Worm (Caenorhabditis elegans) whole organism, young adult: ENCODE measurements around the gene tbc-6.
A peak's percentile ranks its signal among the peaks of the same experiment; 100 is the strongest.

Source experiments
- F39B2.1 ChIP-seq: fragments of 200-800 bp; sonication (Bioruptor generic); IDR thresholded peaks from 2 replicates; pipeline ENCODE4 v1.3.6; 2022; ENCODE audit warnings: missing genetic modification reagents, missing genetic modification characterization, missing compliant biosample characterization
- F57A8.1 ChIP-seq: fragments of 200-800 bp; sonication (Bioruptor generic); optimal IDR thresholded peaks from 2 replicates; lab custom pipeline; 2018; ENCODE audit warnings: mild to moderate bottlenecking, missing genetic modification characterization, moderate library complexity, missing compliant biosample characterization
- T07F8.4 ChIP-seq: sonication (generic microtip); optimal IDR thresholded peaks from 2 replicates; lab custom pipeline; 2016; ENCODE audit warnings: mild to moderate bottlenecking, missing genetic modification characterization, moderate library complexity, missing compliant biosample characterization
- attf-5 ChIP-seq: fragments of 200-800 bp; sonication (Bioruptor generic); optimal IDR thresholded peaks from 2 replicates; lab custom pipeline; 2018; ENCODE audit warnings: mild to moderate bottlenecking, missing genetic modification characterization, missing compliant biosample characterization
- bed-1 ChIP-seq: fragments of 200-800 bp; sonication (Bioruptor generic); IDR thresholded peaks from 2 replicates; pipeline ENCODE4 v1.3.6; 2022; ENCODE audit warnings: missing genetic modification reagents, missing genetic modification characterization, missing compliant biosample characterization
- cebp-1 ChIP-seq, 2 experiments: fragments of 200-800 bp in 1 of 2; sonication (Bioruptor generic) in 1 of 2; sonication (generic microtip) in 1 of 2; IDR thresholded peaks in 1 of 2; optimal IDR thresholded peaks in 1 of 2; 2 replicates each; pipeline versions ENCODE4 v1.3.6 to Lab custom; 2017 to 2022; ENCODE audit warnings: missing compliant biosample characterization in 2 of 2, missing genetic modification characterization in 2 of 2, mild to moderate bottlenecking in 1 of 2, missing genetic modification reagents in 1 of 2, moderate library complexity in 1 of 2
- ceh-27 ChIP-seq: fragments of 200-800 bp; sonication (Bioruptor generic); optimal IDR thresholded peaks from 2 replicates; lab custom pipeline; 2018; ENCODE audit warnings: mild to moderate bottlenecking, missing genetic modification characterization, moderate library complexity, missing compliant biosample characterization
- ceh-79 ChIP-seq: sonication (generic microtip); optimal IDR thresholded peaks from 2 replicates; lab custom pipeline; 2017; ENCODE audit warnings: mild to moderate bottlenecking, missing genetic modification characterization, missing compliant biosample characterization
- ets-4 ChIP-seq: fragments of 200-800 bp; sonication (Bioruptor generic); optimal IDR thresholded peaks from 2 replicates; lab custom pipeline; 2018; ENCODE audit warnings: mild to moderate bottlenecking, missing genetic modification characterization, missing compliant biosample characterization
- hsf-1 ChIP-seq: fragments of 200-800 bp; sonication (Bioruptor generic); IDR thresholded peaks from 2 replicates; pipeline ENCODE4 v1.3.6; 2022; ENCODE audit warnings: missing genetic modification reagents, missing genetic modification characterization, missing compliant biosample characterization
- let-526 ChIP-seq: fragments of 200-800 bp; sonication (Bioruptor generic); IDR thresholded peaks from 2 replicates; pipeline ENCODE4 v1.3.6; 2022; ENCODE audit warnings: missing genetic modification reagents, missing genetic modification characterization, missing compliant biosample characterization
- lin-35 ChIP-seq, 3 experiments: fragments of 150-350 bp in 2 of 3; sonication (generic microtip) in 1 of 3; optimal IDR thresholded peaks; 2 replicates each; lab custom pipeline; 2014 to 2018; ENCODE audit warnings: missing biosample characterization in 3 of 3, missing genetic modification characterization in 3 of 3, missing genetic modification reagents in 3 of 3
- lin-40 ChIP-seq: sonication (generic microtip); optimal IDR thresholded peaks from 2 replicates; lab custom pipeline; 2016; ENCODE audit warnings: missing genetic modification characterization, mild to moderate bottlenecking, missing compliant biosample characterization, missing genotype, missing genetic modification reagents
- lin-54 ChIP-seq: fragments of 200-800 bp; sonication (Bioruptor generic); optimal IDR thresholded peaks from 2 replicates; lab custom pipeline; 2018; ENCODE audit warnings: mild to moderate bottlenecking, missing genetic modification characterization, missing compliant biosample characterization
- lir-1 ChIP-seq: fragments of 200-800 bp; sonication (Bioruptor generic); conservative IDR thresholded peaks from 2 replicates; pipeline ENCODE4 v1.3.6; 2022; ENCODE audit warnings: missing genetic modification reagents, missing genetic modification characterization, missing compliant biosample characterization
- lsl-1 ChIP-seq: fragments of 200-800 bp; sonication (Bioruptor generic); optimal IDR thresholded peaks from 2 replicates; lab custom pipeline; 2018; ENCODE audit warnings: mild to moderate bottlenecking, missing genetic modification characterization, moderate library complexity, missing compliant biosample characterization
- mel-28 ChIP-seq: sonication (generic microtip); optimal IDR thresholded peaks from 2 replicates; lab custom pipeline; 2016; ENCODE audit warnings: borderline replicate concordance, mild to moderate bottlenecking, missing genetic modification characterization, missing compliant biosample characterization
- nfyb-1 ChIP-seq: fragments of 200-800 bp; sonication (Bioruptor generic); IDR thresholded peaks from 2 replicates; pipeline ENCODE4 v1.3.6; 2022; ENCODE audit warnings: missing genetic modification reagents, missing genetic modification characterization, missing compliant biosample characterization
- nhr-179 ChIP-seq: sonication (generic microtip); optimal IDR thresholded peaks from 2 replicates; lab custom pipeline; 2016; ENCODE audit warnings: mild to moderate bottlenecking, missing genetic modification characterization, missing compliant biosample characterization
- nhr-80 ChIP-seq: sonication (generic microtip); optimal IDR thresholded peaks from 2 replicates; lab custom pipeline; 2016; ENCODE audit warnings: missing genetic modification characterization, missing compliant biosample characterization
- repo-1 ChIP-seq: sonication (generic microtip); optimal IDR thresholded peaks from 2 replicates; lab custom pipeline; 2017; ENCODE audit warnings: mild to moderate bottlenecking, missing genetic modification characterization, missing compliant biosample characterization
- sdz-38 ChIP-seq: sonication (generic microtip); optimal IDR thresholded peaks from 2 replicates; lab custom pipeline; 2016; ENCODE audit warnings: missing genotype, missing genetic modification characterization, missing compliant biosample characterization
- snpc-1.1 ChIP-seq: sonication (generic microtip); optimal IDR thresholded peaks from 2 replicates; lab custom pipeline; 2017; ENCODE audit warnings: missing genetic modification characterization, mild to moderate bottlenecking, missing compliant biosample characterization, antibody characterized with exemption, moderate library complexity, missing genotype, missing genetic modification reagents; ENCODE audit not compliant: insufficient read depth
- somi-1 ChIP-seq: fragments of 200-800 bp; sonication (Bioruptor generic); optimal IDR thresholded peaks from 2 replicates; lab custom pipeline; 2018; ENCODE audit warnings: mild to moderate bottlenecking, missing genetic modification characterization, missing compliant biosample characterization
- tbp1 ChIP-seq: fragments of 200-800 bp; sonication (Bioruptor generic); optimal IDR thresholded peaks from 2 replicates; lab custom pipeline; 2018; ENCODE audit warnings: mild to moderate bottlenecking, missing genetic modification characterization, missing compliant biosample characterization
- tbx-9 ChIP-seq: sonication (generic microtip); optimal IDR thresholded peaks from 2 replicates; lab custom pipeline; 2016; ENCODE audit warnings: borderline replicate concordance, missing genetic modification characterization, inconsistent platforms, missing compliant biosample characterization
- tlf-1 ChIP-seq: fragments of 200-800 bp; sonication (Bioruptor generic); optimal IDR thresholded peaks from 2 replicates; lab custom pipeline; 2018; ENCODE audit warnings: mild to moderate bottlenecking, missing genetic modification characterization, missing compliant biosample characterization
- unc-62 ChIP-seq: fragments of 150-350 bp; optimal IDR thresholded peaks from 2 replicates; lab custom pipeline; 2014; ENCODE audit warnings: missing biosample characterization, missing genetic modification reagents, missing genetic modification characterization
- zim-3 ChIP-seq: sonication (generic microtip); optimal IDR thresholded peaks from 2 replicates; lab custom pipeline; 2017; ENCODE audit warnings: mild to moderate bottlenecking, missing genetic modification characterization, moderate library complexity, missing compliant biosample characterization
- ztf-22 ChIP-seq: fragments of 200-800 bp; sonication (Bioruptor generic); optimal IDR thresholded peaks from 2 replicates; lab custom pipeline; 2018; ENCODE audit warnings: mild to moderate bottlenecking, missing genetic modification characterization, moderate library complexity, missing compliant biosample characterization
- ztf-25 ChIP-seq: fragments of 200-800 bp; sonication (Bioruptor generic); IDR thresholded peaks from 2 replicates; pipeline ENCODE4 v1.3.6; 2022; ENCODE audit warnings: missing genetic modification reagents, missing genetic modification characterization, missing compliant biosample characterization

tbc-6 gene

ce11 chrII:6891176-6891575 lies 43.3 kb downstream of the tbc-6 start (continued):
- TF ChIP-seq mel-28 (tag; lab: Kevin White, UChicago) (no peak), ceh-79 (tag; lab: Kevin White, UChicago) (no peak), ztf-25 (no peak), tlf-1 (GFP tag; lab: Kevin White, UChicago) (peak; percentile 46), tbx-9 (tag; lab: Kevin White, UChicago) (no peak), somi-1 (GFP tag; lab: Kevin White, UChicago) (peak; percentile 30), nhr-179 (tag; lab: Kevin White, UChicago) (no peak), ztf-22 (no peak)

ce11 chrII:6891838-6892237 lies 43.9 kb downstream of the tbc-6 start:
- TF ChIP-seq F57A8.1 (GFP tag; lab: Kevin White, UChicago) (no peak), bed-1 (GFP tag; lab: Robert Waterston, UW) (no peak), lsl-1 (no peak), sdz-38 (tag; lab: Kevin White, UChicago) (no peak), attf-5 (peak; percentile 21), lin-40 (tag; lab: Kevin White, UChicago) (peak; percentile 5), lin-54 (GFP tag; lab: Kevin White, UChicago) (peak; percentile 42), ceh-27 (no peak), ets-4 (GFP tag; lab: Kevin White, UChicago) (no peak), nhr-80 (tag; lab: Kevin White, UChicago) (peak; percentile 33), somi-1 (GFP tag; lab: Kevin White, UChicago) (peak; percentile 30), let-526 (GFP tag; lab: Robert Waterston, UW) (peak; percentile 48; the same call in 1 of the 2 replicates), repo-1 (tag; lab: Kevin White, UChicago) (no peak), zim-3 (tag; lab: Kevin White, UChicago) (no peak), T07F8.4 (no peak), lir-1 (GFP tag; lab: Robert Waterston, UW) (0 out of 2 replicates have a peak, but pooled peaks have one; percentile 50), hsf-1 (0 out of 2 replicates have a peak, but pooled peaks have one; percentile 16), tbp1 (GFP tag; lab: Kevin White, UChicago) (peak; percentile 36), F39B2.1 (GFP tag; lab: Robert Waterston, UW) (no peak), unc-62 (peak; percentile 24), nfyb-1 (GFP tag; lab: Robert Waterston, UW) (peak; percentile 46; the same call in 1 of the 2 replicates), cebp-1 (GFP tag; IDR thresholded peaks at IDR 0.05; lab: Robert Waterston, UW) (no peak), cebp-1 (tag; optimal IDR thresholded peaks at IDR 0.05; lab: Kevin White, UChicago) (peak; percentile 35)

- TF ChIP-seq snpc-1.1 (tag; lab: Kevin White, UChicago), result peak; percentile 6
- TF ChIP-seq lin-35 (GFP tag; optimal IDR thresholded peaks at IDR 0.05; lab: Kevin White, UChicago), result no peak
- TF ChIP-seq lsl-1, result peak; percentile 61
Measured at ce11 chrII:6893589-6894245, 45.8 kb downstream of the tbc-6 start, which contains the start of gene adal-1. Gene adal-1, minus strand, starts transcription at chrII:6893639.

DNA sequence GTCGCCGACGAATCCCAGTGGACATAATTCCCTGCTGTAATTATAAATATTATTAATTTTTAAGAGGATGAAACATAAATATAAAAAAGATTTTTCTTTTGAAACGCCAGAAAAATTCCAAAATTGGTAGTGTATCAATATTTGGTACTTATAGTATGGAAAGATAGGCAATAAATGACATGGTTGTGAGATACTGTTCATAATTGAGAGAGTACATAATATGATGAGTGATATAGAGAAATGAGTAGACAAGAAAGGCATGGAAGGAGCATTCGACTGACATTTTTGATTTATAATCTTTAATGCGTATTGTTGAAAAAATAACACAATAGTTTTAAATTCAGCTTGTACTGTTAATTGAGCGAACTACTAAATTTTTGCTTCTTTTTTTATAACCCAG lies 49.6 kb downstream of the tbc-6 start, which contains the start of gene C44B7.11:
TSS of gene C44B7.11 (minus strand) at position 34 of the 400 bp plus-strand sequence.
- TF ChIP-seq tbp1 (GFP tag; lab: Kevin White, UChicago) (no peak), nhr-80 (tag; lab: Kevin White, UChicago) (peak; percentile 30)
- TF ChIP-seq, all 124 proteins: peak for 1
